Fruit fly (Drosophila melanogaster) whole organism, prepupa: ENCODE results near the gene brm.
A peak's percentile ranks its signal among the peaks of the same experiment; 100 is the strongest.

Experiments used
- CG11294 ChIP-seq: fragments of 200-800 bp; sonication (Bioruptor generic); IDR thresholded peaks from 2 replicates; pipeline ENCODE4 v1.3.6; 2022; ENCODE audit warnings: missing biosample characterization, missing genetic modification characterization
- CG11762 ChIP-seq: fragments of 200-800 bp; sonication (Bioruptor generic); optimal IDR thresholded peaks from 3 replicates; lab custom pipeline; 2016; ENCODE audit warnings: missing biosample characterization, missing genetic modification characterization; ENCODE audit not compliant: insufficient read depth
- CG11902 ChIP-seq: fragments of 200-800 bp; sonication (Bioruptor generic); optimal IDR thresholded peaks from 3 replicates; lab custom pipeline; 2016; ENCODE audit warnings: missing biosample characterization, missing genetic modification characterization
- CG15336 ChIP-seq: fragments of 200-800 bp; sonication (Bioruptor generic); IDR thresholded peaks from 2 replicates; pipeline ENCODE4 v1.3.6; 2022; ENCODE audit warnings: missing biosample characterization, missing genetic modification characterization
- CG1621 ChIP-seq: fragments of 200-800 bp; sonication (Bioruptor generic); optimal IDR thresholded peaks from 3 replicates; lab custom pipeline; 2018; ENCODE audit warnings: missing biosample characterization, mild to moderate bottlenecking, missing genetic modification characterization
- CG31627 ChIP-seq: fragments of 200-800 bp; sonication (Bioruptor generic); optimal IDR thresholded peaks from 3 replicates; lab custom pipeline; 2016; ENCODE audit warnings: missing biosample characterization, missing genetic modification characterization
- CG32006 ChIP-seq: fragments of 200-800 bp; sonication (Bioruptor generic); optimal IDR thresholded peaks from 3 replicates; lab custom pipeline; 2017; ENCODE audit warnings: missing biosample characterization, mild to moderate bottlenecking, missing genetic modification characterization
- CG34406 ChIP-seq: fragments of 200-800 bp; sonication (Bioruptor generic); optimal IDR thresholded peaks from 3 replicates; lab custom pipeline; 2016; ENCODE audit warnings: missing biosample characterization, missing genetic modification characterization
- CG3919 ChIP-seq: fragments of 200-800 bp; sonication (Bioruptor generic); optimal IDR thresholded peaks from 3 replicates; lab custom pipeline; 2016; ENCODE audit warnings: missing biosample characterization, missing genetic modification characterization
- CG4318 ChIP-seq: fragments of 200-800 bp; sonication (Bioruptor generic); optimal IDR thresholded peaks from 3 replicates; lab custom pipeline; 2017; ENCODE audit warnings: missing biosample characterization, mild to moderate bottlenecking, missing genetic modification characterization
- CG6276 ChIP-seq: fragments of 200-800 bp; sonication (Bioruptor generic); optimal IDR thresholded peaks from 2 replicates; lab custom pipeline; 2017; ENCODE audit warnings: missing biosample characterization, mild to moderate bottlenecking, missing genetic modification characterization
- CG6808 ChIP-seq: fragments of 200-800 bp; sonication (Bioruptor generic); optimal IDR thresholded peaks from 3 replicates; lab custom pipeline; 2017; ENCODE audit warnings: missing biosample characterization, missing genetic modification characterization, mild to moderate bottlenecking, moderate library complexity, missing genetic modification reagents
- CG6854 ChIP-seq: fragments of 200-800 bp; sonication (Bioruptor generic); optimal IDR thresholded peaks from 2 replicates; lab custom pipeline; 2017; ENCODE audit warnings: missing biosample characterization, mild to moderate bottlenecking, missing genetic modification characterization
- CG7368 ChIP-seq: fragments of 200-800 bp; sonication (Bioruptor generic); optimal IDR thresholded peaks from 3 replicates; lab custom pipeline; 2016; ENCODE audit warnings: missing biosample characterization, missing genetic modification characterization
- CG8319 ChIP-seq: fragments of 200-800 bp; sonication (Bioruptor generic); optimal IDR thresholded peaks from 3 replicates; lab custom pipeline; 2016; ENCODE audit warnings: missing biosample characterization, missing genetic modification characterization
- CG8632 ChIP-seq: fragments of 200-800 bp; sonication (Bioruptor generic); optimal IDR thresholded peaks from 3 replicates; lab custom pipeline; 2016; ENCODE audit warnings: missing biosample characterization, missing genetic modification characterization
- CG9139 ChIP-seq: fragments of 200-800 bp; sonication (Bioruptor generic); optimal IDR thresholded peaks from 3 replicates; lab custom pipeline; 2017; ENCODE audit warnings: missing biosample characterization, mild to moderate bottlenecking, missing genetic modification characterization
- Eip75B ChIP-seq: fragments of 200-800 bp; sonication (Bioruptor generic); optimal IDR thresholded peaks from 3 replicates; lab custom pipeline; 2016; ENCODE audit warnings: missing biosample characterization, missing genetic modification characterization
- Eip78C ChIP-seq: fragments of 200-800 bp; sonication (Bioruptor generic); peaks from one replicate; lab custom pipeline; 2016; ENCODE audit warnings: missing biosample characterization, missing genetic modification characterization
- Eip93F ChIP-seq: fragments of 200-800 bp; sonication (Bioruptor generic); optimal IDR thresholded peaks from 2 replicates; lab custom pipeline; 2016; ENCODE audit warnings: missing biosample characterization, mild to moderate bottlenecking, missing genetic modification characterization
- Ets96B ChIP-seq: fragments of 200-800 bp; optimal IDR thresholded peaks from 2 replicates; lab custom pipeline; 2019; ENCODE audit warnings: missing biosample characterization, mild to moderate bottlenecking, missing genetic modification characterization, moderate library complexity
- Gug ChIP-seq: fragments of 200-800 bp; sonication (Bioruptor generic); IDR thresholded peaks from 2 replicates; pipeline ENCODE4 v1.3.6; 2022; ENCODE audit warnings: missing biosample characterization, missing genetic modification characterization
- Hr38 ChIP-seq: sonication (Bioruptor generic); optimal IDR thresholded peaks from 2 replicates; lab custom pipeline; 2016; ENCODE audit warnings: missing biosample characterization, missing genetic modification characterization
- Hr39 ChIP-seq: fragments of 200-800 bp; sonication (Bioruptor generic); optimal IDR thresholded peaks from 2 replicates; lab custom pipeline; 2016; ENCODE audit warnings: missing biosample characterization, missing genetic modification characterization
- Hr4 ChIP-seq: fragments of 200-800 bp; sonication (Bioruptor generic); optimal IDR thresholded peaks from 3 replicates; lab custom pipeline; 2016; ENCODE audit warnings: missing biosample characterization, missing genetic modification characterization
- Met ChIP-seq: fragments of 200-800 bp; sonication (Bioruptor generic); optimal IDR thresholded peaks from 3 replicates; lab custom pipeline; 2016; ENCODE audit warnings: missing biosample characterization, missing genetic modification characterization
- OdsH ChIP-seq: fragments of 200-800 bp; sonication (Bioruptor generic); optimal IDR thresholded peaks from 3 replicates; lab custom pipeline; 2016; ENCODE audit warnings: missing biosample characterization, missing genetic modification characterization
- Sox102F ChIP-seq: fragments of 200-800 bp; sonication (Bioruptor generic); optimal IDR thresholded peaks from 2 replicates; lab custom pipeline; 2016; ENCODE audit warnings: missing biosample characterization, mild to moderate bottlenecking, missing genetic modification characterization
- Sox15 ChIP-seq: fragments of 200-800 bp; sonication (Bioruptor generic); optimal IDR thresholded peaks from 3 replicates; lab custom pipeline; 2016; ENCODE audit warnings: missing biosample characterization, missing genetic modification characterization
- achi ChIP-seq: fragments of 200-800 bp; sonication (Bioruptor generic); optimal IDR thresholded peaks from 3 replicates; lab custom pipeline; 2016; ENCODE audit warnings: missing biosample characterization, missing genetic modification characterization
- acj6 ChIP-seq: fragments of 200-800 bp; sonication (Bioruptor generic); optimal IDR thresholded peaks from 3 replicates; lab custom pipeline; 2016; ENCODE audit warnings: missing biosample characterization, missing genetic modification characterization
- cyc ChIP-seq: fragments of 200-800 bp; sonication (Bioruptor generic); optimal IDR thresholded peaks from 3 replicates; lab custom pipeline; 2016; ENCODE audit warnings: missing biosample characterization, missing genetic modification characterization
- dac ChIP-seq: fragments of 200-800 bp; sonication (Bioruptor generic); optimal IDR thresholded peaks from 2 replicates; lab custom pipeline; 2017; ENCODE audit warnings: missing biosample characterization, mild to moderate bottlenecking, missing genetic modification characterization
- dsx ChIP-seq: fragments of 200-800 bp; optimal IDR thresholded peaks from 3 replicates; lab custom pipeline; 2019; ENCODE audit warnings: missing biosample characterization, mild to moderate bottlenecking, missing genetic modification characterization, moderate library complexity; ENCODE audit not compliant: poor library complexity, severe bottlenecking
- eg ChIP-seq: fragments of 200-800 bp; sonication (Bioruptor generic); IDR thresholded peaks from 3 replicates; pipeline ENCODE4 v1.3.6; 2022; ENCODE audit warnings: missing biosample characterization, missing genetic modification characterization
- esn ChIP-seq: fragments of 200-800 bp; sonication (Bioruptor generic); optimal IDR thresholded peaks from 2 replicates; lab custom pipeline; 2016; ENCODE audit warnings: missing biosample characterization, mild to moderate bottlenecking, missing genetic modification characterization, moderate library complexity
- fd85E ChIP-seq: fragments of 200-800 bp; sonication (Bioruptor generic); optimal IDR thresholded peaks from 3 replicates; lab custom pipeline; 2016; ENCODE audit warnings: missing biosample characterization, missing genetic modification characterization
- fkh ChIP-seq: fragments of 200-800 bp; sonication (Bioruptor generic); optimal IDR thresholded peaks from 3 replicates; lab custom pipeline; 2017; ENCODE audit warnings: missing biosample characterization, mild to moderate bottlenecking, missing genetic modification characterization, moderate library complexity
- lz ChIP-seq: fragments of 200-800 bp; sonication (Bioruptor generic); optimal IDR thresholded peaks from 3 replicates; lab custom pipeline; 2016; ENCODE audit warnings: missing biosample characterization, missing genetic modification characterization
- net ChIP-seq: fragments of 200-800 bp; sonication (Bioruptor generic); optimal IDR thresholded peaks from 3 replicates; lab custom pipeline; 2016; ENCODE audit warnings: missing biosample characterization, missing genetic modification characterization
- pdm3 ChIP-seq: fragments of 200-800 bp; sonication (Bioruptor generic); optimal IDR thresholded peaks from 3 replicates; lab custom pipeline; 2016; ENCODE audit warnings: missing biosample characterization, missing genetic modification characterization
- salr ChIP-seq, 2 experiments: fragments of 200-800 bp; sonication (Bioruptor generic); optimal IDR thresholded peaks; 3 replicates each; lab custom pipeline; 2016 to 2018; ENCODE audit warnings: missing biosample characterization in 2 of 2, missing genetic modification characterization in 2 of 2, mild to moderate bottlenecking in 1 of 2
- topi ChIP-seq: fragments of 200-800 bp; sonication (Bioruptor generic); optimal IDR thresholded peaks from 3 replicates; lab custom pipeline; 2016; ENCODE audit warnings: missing biosample characterization, missing genetic modification characterization

Gene brm

DNA sequence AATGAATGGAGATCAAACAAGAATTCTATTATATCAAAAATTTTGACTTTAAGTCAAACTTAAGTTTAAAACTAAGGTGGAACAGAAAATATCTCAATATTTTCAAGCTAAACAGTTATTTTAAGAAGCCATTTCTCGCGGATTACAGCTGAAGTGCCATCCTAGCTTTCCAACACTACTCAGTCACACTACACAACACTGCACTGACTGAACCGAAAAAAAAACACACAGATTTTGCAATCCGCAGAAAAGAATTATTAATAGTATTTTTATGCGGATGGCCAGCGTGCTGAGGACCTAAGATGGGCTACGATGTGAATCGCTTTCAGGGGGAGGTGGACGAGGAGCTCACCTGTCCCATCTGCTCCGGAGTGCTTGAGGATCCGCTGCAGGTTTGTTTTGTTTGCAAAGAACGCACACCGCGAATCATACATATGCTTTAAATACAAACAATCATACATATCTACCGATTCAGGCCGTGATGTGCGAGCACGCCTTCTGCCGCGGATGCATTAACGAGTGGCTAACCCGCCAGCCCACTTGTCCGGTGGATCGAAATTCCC lies 26.1 kb downstream of the brm start, which contains the start of gene elgi (continued):
- TF ChIP-seq CG15336, result peak; percentile 41; the same call in 1 of the 2 replicates
- TF ChIP-seq Eip93F (GFP tag; lab: Kevin White, UChicago), result no peak
- TF ChIP-seq CG9139 (GFP tag; lab: Kevin White, UChicago), result no peak
- TF ChIP-seq net (GFP tag; lab: Kevin White, UChicago), result peak; percentile 53
- TF ChIP-seq OdsH (GFP tag; lab: Kevin White, UChicago), result no peak
- TF ChIP-seq eg (GFP tag; lab: Robert Waterston, UW), result peak; percentile 37; the same call in 1 of the 3 replicates
- no peak for TF ChIP-seq CG6276
- TF ChIP-seq CG31627 (GFP tag; lab: Kevin White, UChicago), result peak; percentile 73
- TF ChIP-seq Sox102F (GFP tag; lab: Kevin White, UChicago), result peak; percentile 69
- peak; percentile 1 for TF ChIP-seq CG6854
- no peak for TF ChIP-seq dsx
- TF ChIP-seq CG4318, result no peak
- no peak for TF ChIP-seq Hr39
- peak; percentile 66 for TF ChIP-seq cyc (GFP tag; lab: Kevin White, UChicago)
- peak; percentile 24 for TF ChIP-seq Ets96B (tag; lab: Kevin White, UChicago)
- TF ChIP-seq CG32006 (GFP tag; lab: Kevin White, UChicago), result peak; percentile 46
- no peak for TF ChIP-seq Gug
- peak; percentile 37 for TF ChIP-seq CG8632 (GFP tag; lab: Kevin White, UChicago)
- TF ChIP-seq Eip75B (GFP tag; lab: Kevin White, UChicago), result peak; percentile 68
- no peak for TF ChIP-seq pdm3 (GFP tag; lab: Kevin White, UChicago)

DNA sequence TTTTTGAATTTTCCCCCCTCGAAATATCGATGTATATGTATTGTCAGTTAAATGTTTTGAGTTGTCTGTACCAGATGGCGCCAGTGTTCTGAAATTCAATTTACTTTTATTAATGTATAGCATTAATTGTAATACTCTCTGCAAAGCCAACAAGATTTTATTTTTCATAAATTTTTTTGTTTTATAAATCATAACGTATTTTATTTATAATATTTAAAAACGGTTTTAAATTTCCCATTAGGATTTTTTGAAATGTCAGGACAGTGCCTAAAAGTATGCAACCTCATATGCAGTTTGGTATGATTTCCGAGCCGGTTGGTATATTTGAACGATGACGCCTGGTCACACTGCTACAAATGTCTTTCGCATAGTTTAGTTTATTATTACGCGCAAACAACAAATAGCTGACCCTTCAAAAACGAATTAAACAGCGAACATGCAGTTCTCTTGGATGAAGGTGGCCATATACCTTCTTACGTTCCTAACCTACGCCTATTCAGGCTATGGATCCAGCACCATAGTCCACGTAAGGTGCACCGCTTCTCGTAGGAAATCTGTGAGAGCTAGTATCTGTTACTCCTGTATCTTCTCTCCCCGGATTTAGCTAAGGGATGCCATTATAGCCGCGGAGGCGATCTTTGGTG lies 27.8 kb downstream of the brm start, which contains the start of the genes Pka-C3 and GXIVsPLA2:
TSS of gene Pka-C3 (minus strand) at position 14 of the 644 bp plus-strand sequence.
TSS of gene GXIVsPLA2 (plus strand) at position 313 of the 644 bp plus-strand sequence.
- TF ChIP-seq Eip78C (GFP tag; lab: Kevin White, UChicago) (peak; percentile 60), Hr38 (no peak), esn (GFP tag; lab: Kevin White, UChicago) (peak; percentile 7), CG32006 (GFP tag; lab: Kevin White, UChicago) (no peak), achi (peak; percentile 2), Hr4 (GFP tag; lab: Kevin White, UChicago) (no peak), CG34406 (GFP tag; lab: Kevin White, UChicago) (no peak), fkh (peak; percentile 23), lz (GFP tag; lab: Kevin White, UChicago) (no peak), salr (GFP tag; optimal IDR thresholded peaks at IDR 0.05; lab: Kevin White, UChicago) (no peak), CG11294 (GFP tag; lab: Robert Waterston, UW) (no peak)
- TF ChIP-seq, all 60 proteins: peak for 4

DNA sequence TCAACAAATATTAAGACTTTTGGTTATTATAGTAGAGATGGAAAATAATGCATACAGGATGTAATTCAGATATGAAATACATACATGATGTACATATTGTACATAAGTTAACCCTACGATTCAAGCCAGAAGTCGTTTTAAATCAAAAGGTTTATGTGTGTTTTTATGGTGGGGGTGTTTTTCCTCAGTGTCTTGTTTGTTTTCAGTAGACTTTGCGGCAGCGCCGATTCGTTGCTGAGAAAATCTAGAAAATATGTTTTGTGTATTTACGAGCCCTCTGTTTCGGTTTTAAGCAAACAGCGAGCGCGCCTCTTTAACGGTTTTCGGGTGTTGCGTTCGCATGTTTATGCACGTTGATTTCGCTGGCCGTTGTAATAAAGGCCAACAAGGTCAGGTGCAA lies 28.8 kb downstream of the brm start:
- TF ChIP-seq CG6808 (GFP tag; lab: Kevin White, UChicago), result no peak
- peak; percentile 58 for TF ChIP-seq fkh
- TF ChIP-seq Sox15 (GFP tag; lab: Kevin White, UChicago), result no peak
- no peak for TF ChIP-seq pdm3 (GFP tag; lab: Kevin White, UChicago)
- no peak for TF ChIP-seq CG3919
- TF ChIP-seq eg (GFP tag; lab: Robert Waterston, UW), result no peak
- no peak for TF ChIP-seq CG4318
- no peak for TF ChIP-seq CG8632 (GFP tag; lab: Kevin White, UChicago)

DNA sequence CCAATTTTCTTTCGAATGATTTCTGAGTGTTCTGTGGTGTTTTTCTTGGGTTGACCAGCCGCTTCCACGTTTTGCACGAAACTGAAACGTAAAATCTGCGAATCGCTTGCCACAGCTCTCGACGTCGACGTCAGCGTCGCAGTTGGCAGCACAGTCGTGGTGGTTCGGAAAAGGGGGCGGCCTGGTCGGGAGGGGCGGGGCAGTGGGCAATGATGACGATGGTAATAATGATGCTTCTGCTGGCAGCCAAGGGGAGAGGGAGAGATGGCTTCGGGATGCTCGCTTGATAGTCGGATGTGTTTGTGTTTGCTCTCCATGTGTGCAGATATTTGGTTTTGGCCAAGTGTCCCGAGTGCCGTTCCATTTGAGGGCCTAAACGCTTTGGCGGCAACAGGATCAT lies 29.8 kb downstream of the brm start:
- TF ChIP-seq CG3919 (peak; percentile 49), Hr4 (GFP tag; lab: Kevin White, UChicago) (no peak), pdm3 (GFP tag; lab: Kevin White, UChicago) (no peak), CG11902 (no peak), CG8319 (GFP tag; lab: Kevin White, UChicago) (no peak), CG4318 (no peak), CG11294 (GFP tag; lab: Robert Waterston, UW) (peak; percentile 15; the same call in 1 of the 2 replicates), CG34406 (GFP tag; lab: Kevin White, UChicago) (no peak), topi (GFP tag; lab: Kevin White, UChicago) (no peak), acj6 (GFP tag; lab: Kevin White, UChicago) (no peak), Eip78C (GFP tag; lab: Kevin White, UChicago) (peak; percentile 41), CG11762 (GFP tag; lab: Kevin White, UChicago) (no peak), CG15336 (peak; percentile 31; the same call in 1 of the 2 replicates), Met (GFP tag; lab: Kevin White, UChicago) (no peak), CG1621 (tag; lab: Kevin White, UChicago) (peak; percentile 51), Sox102F (GFP tag; lab: Kevin White, UChicago) (no peak), dsx (peak; percentile 33), dac (no peak), esn (GFP tag; lab: Kevin White, UChicago) (no peak), Hr39 (no peak), CG7368 (GFP tag; lab: Kevin White, UChicago) (no peak), fd85E (GFP tag; lab: Kevin White, UChicago) (no peak)
